Worm (Caenorhabditis elegans) whole organism, L3 larva: ENCODE results near the gene clec-174.
"Not testable (repeated sequence)": the region's sequence is repeated elsewhere in the genome, so short reads cannot be mapped to it uniquely, and the experiment has no call there.

Experiments used
- R02D3.7 ChIP-seq: fragments of 150-350 bp; optimal IDR thresholded peaks from 2 replicates; lab custom pipeline; 2014; ENCODE audit warnings: missing biosample characterization, missing genetic modification characterization
- ZK546.5 ChIP-seq: sonication (generic microtip); optimal IDR thresholded peaks from 2 replicates; lab custom pipeline; 2017; ENCODE audit warnings: missing biosample characterization, missing genetic modification characterization
- aly-2 ChIP-seq: fragments of 150-350 bp; optimal IDR thresholded peaks from 2 replicates; lab custom pipeline; 2014; ENCODE audit warnings: missing biosample characterization, missing genetic modification characterization
- ama-1 ChIP-seq: fragments of 150-350 bp; optimal IDR thresholded peaks from 2 replicates; lab custom pipeline; 2018
- ceh-16 ChIP-seq: sonication (generic microtip); optimal IDR thresholded peaks from 2 replicates; lab custom pipeline; 2017; ENCODE audit warnings: missing biosample characterization, missing genetic modification characterization
- ceh-28 ChIP-seq: fragments of 150-350 bp; optimal IDR thresholded peaks from 2 replicates; lab custom pipeline; 2014; ENCODE audit warnings: missing biosample characterization, missing genetic modification reagents, missing genetic modification characterization
- ceh-82 ChIP-seq: fragments of 150-350 bp; optimal IDR thresholded peaks from 2 replicates; lab custom pipeline; 2014; ENCODE audit warnings: missing biosample characterization, missing genetic modification characterization
- ceh-9 ChIP-seq: sonication (generic microtip); optimal IDR thresholded peaks from 2 replicates; lab custom pipeline; 2018; ENCODE audit warnings: missing biosample characterization, missing genetic modification characterization
- daf-12 ChIP-seq: fragments of 150-350 bp; optimal IDR thresholded peaks from 2 replicates; lab custom pipeline; 2014; ENCODE audit warnings: missing biosample characterization, missing genetic modification reagents, missing genetic modification characterization
- egl-5 ChIP-seq: fragments of 150-350 bp; optimal IDR thresholded peaks from 2 replicates; lab custom pipeline; 2017; ENCODE audit warnings: missing biosample characterization, missing genetic modification reagents, missing genetic modification characterization, inconsistent platforms
- elt-1 ChIP-seq: fragments of 150-350 bp; optimal IDR thresholded peaks from 2 replicates; lab custom pipeline; 2014; ENCODE audit warnings: missing biosample characterization, missing genetic modification characterization
- elt-2 ChIP-seq: sonication (generic microtip); optimal IDR thresholded peaks from 2 replicates; lab custom pipeline; 2016; ENCODE audit warnings: missing genetic modification reagents, mild to moderate bottlenecking, missing genetic modification characterization, missing compliant biosample characterization
- elt-3 ChIP-seq, 3 experiments: fragments of 150-350 bp in 1 of 3; sonication (generic microtip) in 2 of 3; optimal IDR thresholded peaks; 2 replicates in 2 of 3; 4 replicates in 1 of 3; lab custom pipeline; 2014 to 2017; ENCODE audit warnings: missing biosample characterization in 3 of 3, missing genetic modification characterization in 3 of 3
- fkh-2 ChIP-seq: fragments of 150-350 bp; optimal IDR thresholded peaks from 2 replicates; lab custom pipeline; 2014; ENCODE audit warnings: missing biosample characterization, missing genetic modification reagents, missing genetic modification characterization
- hmg-11 ChIP-seq: sonication (generic microtip); optimal IDR thresholded peaks from 2 replicates; lab custom pipeline; 2016; ENCODE audit warnings: missing genetic modification characterization, missing compliant biosample characterization
- jun-1 ChIP-seq: fragments of 150-350 bp; optimal IDR thresholded peaks from 2 replicates; lab custom pipeline; 2014; ENCODE audit warnings: missing biosample characterization, missing genetic modification reagents, missing genetic modification characterization
- lin-39 ChIP-seq: fragments of 150-350 bp; optimal IDR thresholded peaks from 2 replicates; lab custom pipeline; 2018; ENCODE audit warnings: missing biosample characterization, missing genetic modification reagents, missing genetic modification characterization
- lsy-12 ChIP-seq: sonication (generic microtip); optimal IDR thresholded peaks from 2 replicates; lab custom pipeline; 2016; ENCODE audit warnings: mild to moderate bottlenecking, missing genetic modification characterization, missing compliant biosample characterization
- mdl-1 ChIP-seq: fragments of 150-350 bp; optimal IDR thresholded peaks from 2 replicates; lab custom pipeline; 2014; ENCODE audit warnings: missing biosample characterization, missing genetic modification characterization
- mml-1 ChIP-seq: fragments of 150-350 bp; sonication (generic microtip); optimal IDR thresholded peaks from 3 replicates; lab custom pipeline; 2014; ENCODE audit warnings: missing biosample characterization, missing genetic modification characterization
- nfya-1 ChIP-seq: sonication (generic microtip); optimal IDR thresholded peaks from 2 replicates; lab custom pipeline; 2017; ENCODE audit warnings: missing genetic modification characterization, mild to moderate bottlenecking, missing compliant biosample characterization, antibody characterized with exemption, moderate library complexity; ENCODE audit not compliant: insufficient read depth
- nhr-11 ChIP-seq: fragments of 150-350 bp; optimal IDR thresholded peaks from 2 replicates; lab custom pipeline; 2014; ENCODE audit warnings: missing biosample characterization, missing genetic modification characterization
- nhr-12 ChIP-seq: fragments of 150-350 bp; optimal IDR thresholded peaks from 2 replicates; lab custom pipeline; 2014; ENCODE audit warnings: missing biosample characterization, missing genetic modification characterization
- nhr-23 ChIP-seq: fragments of 150-350 bp; optimal IDR thresholded peaks from 2 replicates; lab custom pipeline; 2014; ENCODE audit warnings: missing biosample characterization, missing genetic modification reagents, missing genetic modification characterization
- nhr-237 ChIP-seq: fragments of 150-350 bp; optimal IDR thresholded peaks from 2 replicates; lab custom pipeline; 2014; ENCODE audit warnings: missing biosample characterization, missing genetic modification characterization
- nhr-25 ChIP-seq: sonication (generic microtip); optimal IDR thresholded peaks from 2 replicates; lab custom pipeline; 2017; ENCODE audit warnings: missing biosample characterization, missing genetic modification characterization
- nhr-28 ChIP-seq: fragments of 150-350 bp; optimal IDR thresholded peaks from 2 replicates; lab custom pipeline; 2014; ENCODE audit warnings: missing biosample characterization, missing genetic modification characterization
- nhr-43 ChIP-seq: sonication (generic microtip); optimal IDR thresholded peaks from 2 replicates; lab custom pipeline; 2016; ENCODE audit warnings: mild to moderate bottlenecking, missing genetic modification characterization, missing compliant biosample characterization; ENCODE audit not compliant: poor library complexity, severe bottlenecking
- nhr-76 ChIP-seq: fragments of 150-350 bp; sonication (generic microtip); optimal IDR thresholded peaks from 5 replicates; lab custom pipeline; 2014; ENCODE audit warnings: missing biosample characterization, missing genetic modification characterization
- nhr-77 ChIP-seq: fragments of 150-350 bp; optimal IDR thresholded peaks from 2 replicates; lab custom pipeline; 2014; ENCODE audit warnings: missing biosample characterization, missing genetic modification characterization
- pha-4 ChIP-seq: fragments of 150-350 bp; optimal IDR thresholded peaks from 2 replicates; lab custom pipeline; 2014; ENCODE audit warnings: missing biosample characterization, missing genetic modification reagents, missing genetic modification characterization
- pqm-1 ChIP-seq: fragments of 150-350 bp; optimal IDR thresholded peaks from 2 replicates; lab custom pipeline; 2017; ENCODE audit warnings: missing biosample characterization, missing genetic modification characterization, inconsistent platforms
- sea-2 ChIP-seq: fragments of 150-350 bp; sonication (generic microtip); optimal IDR thresholded peaks from 4 replicates; lab custom pipeline; 2014; ENCODE audit warnings: missing biosample characterization, missing genetic modification reagents, missing genetic modification characterization
- snpc-4 ChIP-seq: fragments of 150-350 bp; optimal IDR thresholded peaks from 2 replicates; lab custom pipeline; 2014; ENCODE audit warnings: missing biosample characterization, missing genetic modification characterization
- tbx-2 ChIP-seq: sonication (generic microtip); optimal IDR thresholded peaks from 2 replicates; lab custom pipeline; 2016; ENCODE audit warnings: mild to moderate bottlenecking, missing genetic modification characterization, missing compliant biosample characterization
- unc-39 ChIP-seq: sonication (generic microtip); optimal IDR thresholded peaks from 4 replicates; lab custom pipeline; 2017; ENCODE audit warnings: missing biosample characterization, missing genetic modification characterization
- unc-62 ChIP-seq: fragments of 150-350 bp; sonication (generic microtip); optimal IDR thresholded peaks from 4 replicates; lab custom pipeline; 2014; ENCODE audit warnings: missing biosample characterization, missing genetic modification reagents, missing genetic modification characterization
- zag-1 ChIP-seq: fragments of 150-350 bp; optimal IDR thresholded peaks from 2 replicates; lab custom pipeline; 2014; ENCODE audit warnings: missing biosample characterization, missing genetic modification characterization
- ztf-11 ChIP-seq: fragments of 150-350 bp; optimal IDR thresholded peaks from 2 replicates; lab custom pipeline; 2014; ENCODE audit warnings: missing biosample characterization, missing genetic modification characterization

clec-174 gene

ce11 chrIV:3914462-3914861 lies 27.0 kb downstream of the clec-174 start, which contains the start of gene F56D6.19:
Gene F56D6.19, plus strand, starts transcription at chrIV:3914762.
- TF ChIP-seq lsy-12 (tag; lab: Kevin White, UChicago) (no peak), nhr-11 (tag; lab: Kevin White, UChicago) (no peak), zag-1 (tag; lab: Kevin White, UChicago) (no peak), snpc-4 (tag; lab: Kevin White, UChicago) (no peak), elt-2 (no peak), pqm-1 (no peak), fkh-2 (tag; lab: Kevin White, UChicago) (no peak), nhr-28 (tag; lab: Kevin White, UChicago) (no peak), ztf-11 (no peak), ceh-9 (tag; lab: Kevin White, UChicago) (no peak), daf-12 (tag; lab: Kevin White, UChicago) (no peak)

ce11 chrIV:3912598-3912997 lies 28.9 kb downstream of the clec-174 start, which contains the start of gene F56D6.20:
Gene F56D6.20, plus strand, starts transcription at chrIV:3912898.
- TF ChIP-seq sea-2 (GFP tag; lab: Kevin White, UChicago) = no peak
- TF ChIP-seq elt-3 (tag; optimal IDR thresholded peaks at IDR 0.05; lab: Kevin White, UChicago) = no peak
- TF ChIP-seq ZK546.5 = no peak
- no peak for TF ChIP-seq snpc-4 (tag; lab: Kevin White, UChicago)
- TF ChIP-seq nhr-25 (tag; lab: Kevin White, UChicago) = no peak
- TF ChIP-seq hmg-11 (tag; lab: Kevin White, UChicago) = no peak
- no peak for TF ChIP-seq tbx-2 (tag; lab: Kevin White, UChicago)
- TF ChIP-seq mml-1 (tag; lab: Kevin White, UChicago) = no peak
- no peak for TF ChIP-seq nfya-1 (tag; lab: Kevin White, UChicago)
- TF ChIP-seq mdl-1 = no peak
- no peak for TF ChIP-seq nhr-76 (tag; lab: Kevin White, UChicago)
- TF ChIP-seq ceh-16 (tag; lab: Kevin White, UChicago) = no peak
- no peak for TF ChIP-seq ceh-28 (tag; lab: Kevin White, UChicago)
- TF ChIP-seq unc-62 (GFP tag; lab: Kevin White, UChicago) = no peak
- TF ChIP-seq nhr-43 = no peak
- no peak for TF ChIP-seq daf-12 (tag; lab: Kevin White, UChicago)
- no peak for TF ChIP-seq unc-39 (tag; lab: Kevin White, UChicago)
- TF ChIP-seq ceh-9 (tag; lab: Kevin White, UChicago) = no peak
- no peak for TF ChIP-seq jun-1 (tag; lab: Kevin White, UChicago)
- no peak for TF ChIP-seq nhr-77

DNA sequence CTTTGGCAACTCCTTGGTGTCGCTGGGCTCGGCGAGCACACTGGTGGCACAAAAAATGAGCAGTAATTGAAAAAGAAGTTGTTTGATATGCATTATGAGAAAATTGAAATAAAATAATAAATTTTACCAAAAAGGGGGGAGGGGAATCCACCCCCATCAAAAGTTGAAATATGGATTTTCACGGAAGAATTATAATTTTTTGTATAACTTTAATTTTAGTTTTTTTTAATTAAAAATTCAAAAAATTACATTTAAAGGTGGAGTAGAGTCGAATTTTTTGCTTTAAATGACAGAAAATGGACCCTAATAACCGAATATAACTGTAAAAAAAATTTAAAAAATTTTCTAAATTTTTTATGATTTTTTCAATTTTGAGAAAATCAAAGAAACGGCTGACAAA lies 29.7 kb downstream of the clec-174 start, which contains the start of gene F56D6.18:
F56D6.18 (minus strand) TSS at position 101 of the 400 bp plus-strand sequence.
- not testable (repeated sequence) for TF ChIP-seq sea-2 (GFP tag; lab: Kevin White, UChicago); nhr-237; pha-4 (tag; lab: Kevin White, UChicago)

ce11 chrIV:3909114-3909513 lies 32.4 kb downstream of the clec-174 start, which contains the start of gene F56D6.13:
Gene F56D6.13, plus strand, starts transcription at chrIV:3909414.
- no peak for TF ChIP-seq nhr-28 (tag; lab: Kevin White, UChicago)
- no peak for TF ChIP-seq R02D3.7 (tag; lab: Kevin White, UChicago)
- no peak for TF ChIP-seq elt-1 (tag; lab: Kevin White, UChicago)
- no peak for TF ChIP-seq nhr-12
- TF ChIP-seq daf-12 (tag; lab: Kevin White, UChicago) = no peak
- no peak for TF ChIP-seq lin-39 (tag; lab: Kevin White, UChicago)
- no peak for TF ChIP-seq ceh-82 (tag; lab: Kevin White, UChicago)
- TF ChIP-seq aly-2 (tag; lab: Kevin White, UChicago) = no peak
- TF ChIP-seq jun-1 (tag; lab: Kevin White, UChicago) = no peak
- TF ChIP-seq nhr-23 = no peak
- TF ChIP-seq elt-3 (tag; optimal IDR thresholded peaks at IDR 0.05; lab: Kevin White, UChicago) = no peak
- TF ChIP-seq fkh-2 (tag; lab: Kevin White, UChicago) = no peak
- no peak for TF ChIP-seq mml-1 (tag; lab: Kevin White, UChicago)
- TF ChIP-seq nhr-237 = no peak
- no peak for TF ChIP-seq nhr-43
- no peak for TF ChIP-seq zag-1 (tag; lab: Kevin White, UChicago)
- no peak for TF ChIP-seq ama-1 (lab: Kevin White, UChicago)
- no peak for TF ChIP-seq hmg-11 (tag; lab: Kevin White, UChicago)
- no peak for TF ChIP-seq egl-5
